Worm (Caenorhabditis elegans): ENCODE measurements around the gene C31B8.12.

- no peak for TF ChIP-seq mec-3 (tag; optimal IDR thresholded peaks at IDR 0.05; ENCODE audit: borderline replicate concordance)
- no peak for TF ChIP-seq pha-2 (tag; optimal IDR thresholded peaks at IDR 0.05)
- no peak for TF ChIP-seq nhr-11 (tag; optimal IDR thresholded peaks at IDR 0.05)
- TF ChIP-seq ceh-19 (GFP tag; optimal IDR thresholded peaks at IDR 0.05) = no peak
- no peak for TF ChIP-seq odd-2 (tag; optimal IDR thresholded peaks at IDR 0.05)
- no peak for TF ChIP-seq ceh-30 (tag; optimal IDR thresholded peaks at IDR 0.05)
- TF ChIP-seq nfya-1 (tag; optimal IDR thresholded peaks at IDR 0.05) = no peak
- TF ChIP-seq lin-11 (tag; optimal IDR thresholded peaks at IDR 0.05) = no peak
- no peak for TF ChIP-seq ceh-6 (GFP tag; optimal IDR thresholded peaks at IDR 0.05)
- no peak for TF ChIP-seq pqm-1 (tag; optimal IDR thresholded peaks at IDR 0.05)
Measured at ce11 chrV:2881016-2881415, 46.4 kb downstream of the C31B8.12 start, which contains the start of gene ifc-1.

Measured in whole organism, late embryonic.